Worm (Caenorhabditis elegans) whole organism, L4 larva: ENCODE data around the gene T04C12.8.

Source experiments
- F37D6.2 ChIP-seq: sonication (generic microtip); optimal IDR thresholded peaks from 2 replicates; lab custom pipeline; 2016; ENCODE audit warnings: mild to moderate bottlenecking, missing genetic modification characterization, missing compliant biosample characterization
- F49E8.2 ChIP-seq: sonication (generic microtip); optimal IDR thresholded peaks from 2 replicates; lab custom pipeline; 2016; ENCODE audit warnings: missing compliant biosample characterization, mild to moderate bottlenecking, missing genetic modification characterization, borderline replicate concordance
- R02D3.7 ChIP-seq: fragments of 150-350 bp; sonication (generic microtip); optimal IDR thresholded peaks from 3 replicates; lab custom pipeline; 2014; ENCODE audit warnings: missing biosample characterization, missing genetic modification characterization
- T20F7.1 ChIP-seq: fragments of 200-800 bp; sonication (Bioruptor generic); optimal IDR thresholded peaks from 2 replicates; lab custom pipeline; 2018; ENCODE audit warnings: mild to moderate bottlenecking, missing genetic modification characterization, missing compliant biosample characterization
- T26A8.4 ChIP-seq: fragments of 200-800 bp; sonication (Bioruptor generic); IDR thresholded peaks from 2 replicates; pipeline ENCODE4 v1.3.6; 2022; ENCODE audit warnings: missing genetic modification characterization, missing compliant biosample characterization
- Y48G9A.11 ChIP-seq: fragments of 200-800 bp; sonication (Bioruptor generic); IDR thresholded peaks from 2 replicates; pipeline ENCODE4 v1.3.6; 2022; ENCODE audit warnings: missing genetic modification reagents, missing genetic modification characterization, missing compliant biosample characterization
- Y5F2A.4 ChIP-seq: fragments of 200-800 bp; sonication (Bioruptor generic); optimal IDR thresholded peaks from 2 replicates; lab custom pipeline; 2018; ENCODE audit warnings: mild to moderate bottlenecking, missing genetic modification characterization, missing compliant biosample characterization
- ZK337.2 ChIP-seq: fragments of 200-800 bp; sonication (Bioruptor generic); IDR thresholded peaks from 2 replicates; pipeline ENCODE4 v1.3.6; 2022; ENCODE audit warnings: missing genetic modification reagents, missing genetic modification characterization, missing compliant biosample characterization
- aha-1 ChIP-seq: fragments of 150-350 bp; peaks from one replicate; lab custom pipeline; 2014; ENCODE audit warnings: missing biosample characterization, missing genetic modification characterization
- aly-2 ChIP-seq: sonication (generic microtip); optimal IDR thresholded peaks from 2 replicates; lab custom pipeline; 2018; ENCODE audit warnings: missing biosample characterization, missing genetic modification characterization
- ceh-28 ChIP-seq: fragments of 150-350 bp; optimal IDR thresholded peaks from 2 replicates; lab custom pipeline; 2014; ENCODE audit warnings: missing biosample characterization, missing genetic modification reagents, missing genetic modification characterization
- ceh-44 ChIP-seq: fragments of 200-800 bp; sonication (Bioruptor generic); IDR thresholded peaks from 2 replicates; pipeline ENCODE4 v1.3.6; 2022; ENCODE audit warnings: missing genetic modification reagents, missing genetic modification characterization, missing compliant biosample characterization
- ceh-62 ChIP-seq: sonication (generic microtip); optimal IDR thresholded peaks from 2 replicates; lab custom pipeline; 2017; ENCODE audit warnings: missing biosample characterization, missing genetic modification characterization
- cey-2 ChIP-seq: sonication (generic microtip); optimal IDR thresholded peaks from 3 replicates; lab custom pipeline; 2017; ENCODE audit warnings: missing genetic modification characterization, mild to moderate bottlenecking, missing compliant biosample characterization, antibody characterized with exemption, borderline replicate concordance; ENCODE audit not compliant: insufficient read depth
- daf-16 ChIP-seq, 3 experiments: sonication (generic microtip); optimal IDR thresholded peaks; 2 replicates each; lab custom pipeline; 2016 to 2017; ENCODE audit warnings: missing genetic modification characterization in 3 of 3, missing genetic modification reagents in 3 of 3, mild to moderate bottlenecking in 2 of 3, missing compliant biosample characterization in 2 of 3, missing biosample characterization in 1 of 3, moderate library complexity in 1 of 3
- duxl-1 ChIP-seq: sonication (generic microtip); optimal IDR thresholded peaks from 2 replicates; lab custom pipeline; 2016; ENCODE audit warnings: mild to moderate bottlenecking, missing genetic modification characterization, moderate library complexity, missing compliant biosample characterization; ENCODE audit not compliant: poor library complexity
- egl-43 ChIP-seq: fragments of 200-800 bp; sonication (Bioruptor generic); IDR thresholded peaks from 2 replicates; pipeline ENCODE4 v1.3.6; 2022; ENCODE audit warnings: missing genetic modification reagents, missing genetic modification characterization, missing compliant biosample characterization
- fos-1 ChIP-seq: fragments of 150-350 bp; optimal IDR thresholded peaks from 2 replicates; lab custom pipeline; 2014; ENCODE audit warnings: missing biosample characterization, missing genetic modification characterization
- hif-1 ChIP-seq, 2 experiments: sonication (generic microtip); optimal IDR thresholded peaks; 2 replicates each; lab custom pipeline; 2016 to 2017; ENCODE audit warnings: missing compliant biosample characterization in 2 of 2, missing genetic modification characterization in 2 of 2, missing genetic modification reagents in 2 of 2, missing genotype in 2 of 2, mild to moderate bottlenecking in 1 of 2
- hlh-11 ChIP-seq: fragments of 200-800 bp; sonication (Bioruptor generic); optimal IDR thresholded peaks from 2 replicates; lab custom pipeline; 2018; ENCODE audit warnings: mild to moderate bottlenecking, missing genetic modification characterization, missing compliant biosample characterization
- hmg-1.1 ChIP-seq: fragments of 200-800 bp; sonication (Bioruptor generic); IDR thresholded peaks from 2 replicates; pipeline ENCODE4 v1.3.6; 2022; ENCODE audit warnings: missing genetic modification reagents, missing genetic modification characterization, missing compliant biosample characterization
- jun-1 ChIP-seq: fragments of 150-350 bp; optimal IDR thresholded peaks from 2 replicates; lab custom pipeline; 2014; ENCODE audit warnings: missing biosample characterization, missing genetic modification reagents, missing genetic modification characterization
- lim-7 ChIP-seq: fragments of 200-800 bp; sonication (Bioruptor generic); IDR thresholded peaks from 2 replicates; pipeline ENCODE4 v1.3.6; 2022; ENCODE audit warnings: missing genetic modification characterization, missing compliant biosample characterization
- lin-1 ChIP-seq: fragments of 200-800 bp; sonication (Bioruptor generic); IDR thresholded peaks from 2 replicates; pipeline ENCODE4 v1.3.6; 2022; ENCODE audit warnings: missing genetic modification reagents, missing genetic modification characterization, missing compliant biosample characterization
- lin-13 ChIP-seq: fragments of 150-350 bp; optimal IDR thresholded peaks from 2 replicates; lab custom pipeline; 2014; ENCODE audit warnings: missing biosample characterization, missing genetic modification reagents, missing genetic modification characterization
- lin-15B ChIP-seq: fragments of 150-350 bp; sonication (generic microtip); optimal IDR thresholded peaks from 3 replicates; lab custom pipeline; 2014; ENCODE audit warnings: missing biosample characterization, missing genetic modification characterization
- lsy-2 ChIP-seq, 2 experiments: fragments of 150-350 bp in 1 of 2; sonication (generic microtip) in 1 of 2; optimal IDR thresholded peaks; 2 replicates each; lab custom pipeline; 2014 to 2017; ENCODE audit warnings: missing biosample characterization in 2 of 2, missing genetic modification characterization in 2 of 2
- mdl-1 ChIP-seq, 2 experiments: fragments of 150-350 bp in 1 of 2; sonication (generic microtip) in 1 of 2; optimal IDR thresholded peaks; 2 replicates each; lab custom pipeline; 2014 to 2017; ENCODE audit warnings: missing biosample characterization in 2 of 2, missing genetic modification characterization in 2 of 2
- mep-1 ChIP-seq: fragments of 150-350 bp; sonication (generic microtip); optimal IDR thresholded peaks from 3 replicates; lab custom pipeline; 2014; ENCODE audit warnings: missing biosample characterization, missing genetic modification characterization
- nhr-10 ChIP-seq: fragments of 150-350 bp; optimal IDR thresholded peaks from 2 replicates; lab custom pipeline; 2014; ENCODE audit warnings: missing biosample characterization, missing genetic modification characterization
- nhr-102 ChIP-seq: sonication (generic microtip); optimal IDR thresholded peaks from 2 replicates; lab custom pipeline; 2016; ENCODE audit warnings: mild to moderate bottlenecking, missing genetic modification characterization, moderate library complexity, missing compliant biosample characterization
- nhr-11 ChIP-seq: fragments of 150-350 bp; optimal IDR thresholded peaks from 2 replicates; lab custom pipeline; 2014; ENCODE audit warnings: missing biosample characterization, missing genetic modification characterization
- nhr-237 ChIP-seq: sonication (generic microtip); optimal IDR thresholded peaks from 2 replicates; lab custom pipeline; 2017; ENCODE audit warnings: missing biosample characterization, missing genetic modification characterization
- nhr-25 ChIP-seq: sonication (generic microtip); optimal IDR thresholded peaks from 2 replicates; lab custom pipeline; 2017; ENCODE audit warnings: missing genetic modification characterization, mild to moderate bottlenecking, missing compliant biosample characterization, antibody characterized with exemption, moderate library complexity, borderline replicate concordance; ENCODE audit not compliant: insufficient read depth
- nhr-28 ChIP-seq: fragments of 150-350 bp; optimal IDR thresholded peaks from 2 replicates; lab custom pipeline; 2014; ENCODE audit warnings: missing biosample characterization, missing genetic modification characterization
- nhr-41 ChIP-seq: fragments of 200-800 bp; sonication (Bioruptor generic); IDR thresholded peaks from 2 replicates; pipeline ENCODE4 v1.3.6; 2022; ENCODE audit warnings: missing genetic modification reagents, missing genetic modification characterization, missing compliant biosample characterization
- nhr-42 ChIP-seq: fragments of 200-800 bp; sonication (Bioruptor generic); IDR thresholded peaks from 2 replicates; pipeline ENCODE4 v1.3.6; 2022; ENCODE audit warnings: missing genetic modification characterization, missing compliant biosample characterization
- php-3 ChIP-seq: fragments of 200-800 bp; sonication (Bioruptor generic); IDR thresholded peaks from 2 replicates; pipeline ENCODE4 v1.3.6; 2022; ENCODE audit warnings: missing genetic modification reagents, missing genetic modification characterization, missing compliant biosample characterization
- rbr-2 ChIP-seq: sonication (generic microtip); optimal IDR thresholded peaks from 2 replicates; lab custom pipeline; 2016; ENCODE audit warnings: missing genotype, missing genetic modification characterization, missing compliant biosample characterization
- saeg-2 ChIP-seq: fragments of 200-800 bp; sonication (Bioruptor generic); IDR thresholded peaks from 2 replicates; pipeline ENCODE4 v1.3.6; 2022; ENCODE audit warnings: missing genetic modification reagents, missing genetic modification characterization, missing compliant biosample characterization
- set-16 ChIP-seq: fragments of 200-800 bp; sonication (Bioruptor generic); IDR thresholded peaks from 2 replicates; pipeline ENCODE4 v1.3.6; 2022; ENCODE audit warnings: missing genetic modification reagents, missing genetic modification characterization, missing compliant biosample characterization
- skn-1 ChIP-seq: fragments of 150-350 bp; optimal IDR thresholded peaks from 2 replicates; lab custom pipeline; 2014; ENCODE audit warnings: missing biosample characterization, missing genetic modification characterization
- snpc-1.2 ChIP-seq: fragments of 200-800 bp; sonication (Bioruptor generic); IDR thresholded peaks from 2 replicates; pipeline ENCODE4 v1.3.6; 2022; ENCODE audit warnings: missing genetic modification reagents, missing genetic modification characterization, missing compliant biosample characterization
- snpc-4 ChIP-seq: fragments of 150-350 bp; optimal IDR thresholded peaks from 2 replicates; lab custom pipeline; 2014; ENCODE audit warnings: missing biosample characterization, missing genetic modification characterization
- spr-1 ChIP-seq: sonication (generic microtip); optimal IDR thresholded peaks from 2 replicates; lab custom pipeline; 2016; ENCODE audit warnings: mild to moderate bottlenecking, missing genetic modification characterization, missing compliant biosample characterization
- vab-7 ChIP-seq: fragments of 200-800 bp; sonication (Bioruptor generic); IDR thresholded peaks from 2 replicates; pipeline ENCODE4 v1.3.6; 2022; ENCODE audit warnings: missing genetic modification reagents, missing genetic modification characterization, missing compliant biosample characterization
- zip-2 ChIP-seq: fragments of 150-350 bp; optimal IDR thresholded peaks from 2 replicates; lab custom pipeline; 2014; ENCODE audit warnings: missing biosample characterization, missing genetic modification characterization
- ztf-7 ChIP-seq: fragments of 150-350 bp; optimal IDR thresholded peaks from 2 replicates; lab custom pipeline; 2014; ENCODE audit warnings: missing biosample characterization, missing genetic modification characterization

T04C12.8 gene

DNA sequence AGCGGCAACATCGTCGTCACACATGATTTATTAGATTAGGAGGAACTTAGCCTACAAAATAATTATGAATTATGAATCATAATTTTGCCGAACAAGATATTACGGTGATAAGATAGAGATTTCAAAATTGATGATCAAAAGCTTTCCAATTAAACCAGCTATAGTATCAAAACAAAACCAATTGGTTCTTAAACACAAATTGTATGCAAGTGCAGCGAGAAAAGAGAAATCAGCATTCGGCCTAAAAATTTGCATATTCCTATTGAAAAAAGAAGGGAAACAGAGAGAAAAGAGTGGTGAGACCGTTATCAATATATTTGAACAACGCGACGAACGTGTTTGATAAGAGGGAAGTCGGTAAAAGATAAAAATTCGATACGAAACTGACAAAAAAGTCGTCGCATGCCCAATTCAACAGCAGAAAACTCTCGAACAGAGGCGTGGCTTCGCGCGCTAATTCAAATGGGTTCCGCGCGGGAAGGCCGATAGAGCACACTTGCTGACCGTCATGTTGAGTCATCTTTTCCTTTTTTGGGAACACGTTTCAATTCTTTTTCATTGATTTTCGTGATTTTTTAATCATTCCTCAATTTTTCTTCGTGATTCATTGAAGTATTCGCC, 9.1 kb upstream of the T04C12.8 start, which contains the start of gene act-2 (continued):
- no peak for TF ChIP-seq lin-1 (GFP tag; lab: Robert Waterston, UW)
- no peak for TF ChIP-seq ceh-28 (tag; lab: Kevin White, UChicago)
- TF ChIP-seq ceh-62 (tag; lab: Kevin White, UChicago) = no peak
- no peak for TF ChIP-seq ceh-44 (GFP tag; lab: Robert Waterston, UW)
- peak; percentile 37 for TF ChIP-seq spr-1 (tag; lab: Kevin White, UChicago)
- TF ChIP-seq, all 104 proteins: peak for 36

ce11 chrV:11076403-11076802, 7.2 kb upstream of the T04C12.8 start:
- peak; percentile 15 for TF ChIP-seq hlh-11 (tag; lab: Kevin White, UChicago)
- no peak for TF ChIP-seq jun-1 (tag; lab: Kevin White, UChicago)
- TF ChIP-seq snpc-1.2 (GFP tag; lab: Robert Waterston, UW) = peak; percentile 61; the same call in 1 of the 2 replicates
- TF ChIP-seq hmg-1.1 = 0 out of 2 replicates have a peak, but pooled peaks have one; percentile 26
- TF ChIP-seq Y48G9A.11 (GFP tag; lab: Robert Waterston, UW) = peak; percentile 80; the same call in 1 of the 2 replicates
- TF ChIP-seq ZK337.2 (GFP tag; lab: Robert Waterston, UW) = no peak
- TF ChIP-seq vab-7 (GFP tag; lab: Robert Waterston, UW) = no peak; the same call in 1 of the 2 replicates
- TF ChIP-seq egl-43 (GFP tag; lab: Robert Waterston, UW) = peak; percentile 77; the same call in 1 of the 2 replicates
- no peak; the same call in 1 of the 2 replicates for TF ChIP-seq T26A8.4 (GFP tag; lab: Robert Waterston, UW)
- no peak for TF ChIP-seq nhr-10 (tag; lab: Kevin White, UChicago)
- no peak for TF ChIP-seq nhr-102 (tag; lab: Kevin White, UChicago)
- 0 out of 2 replicates have a peak, but pooled peaks have one; percentile 24 for TF ChIP-seq lin-1 (GFP tag; lab: Robert Waterston, UW)
- no peak for TF ChIP-seq snpc-4 (tag; lab: Kevin White, UChicago)
- no peak for TF ChIP-seq hif-1 (tag; optimal IDR thresholded peaks at IDR 0.05; lab: Kevin White, UChicago)
- TF ChIP-seq R02D3.7 (tag; lab: Kevin White, UChicago) = no peak
- no peak for TF ChIP-seq nhr-237 (tag; lab: Kevin White, UChicago)
- TF ChIP-seq T20F7.1 (GFP tag; lab: Kevin White, UChicago) = no peak
- TF ChIP-seq lin-15B (tag; lab: Kevin White, UChicago) = no peak
- TF ChIP-seq lim-7 = peak; percentile 57
- TF ChIP-seq F37D6.2 = no peak
- TF ChIP-seq zip-2 (tag; lab: Kevin White, UChicago) = no peak
- TF ChIP-seq lin-13 = peak; percentile 50
- no peak for TF ChIP-seq Y5F2A.4
- TF ChIP-seq F49E8.2 (tag; lab: Kevin White, UChicago) = peak; percentile 93
- TF ChIP-seq mdl-1 (tag; optimal IDR thresholded peaks at IDR 0.05; lab: Kevin White, UChicago) = no peak
- TF ChIP-seq nhr-11 (tag; lab: Kevin White, UChicago) = no peak
- no peak for TF ChIP-seq cey-2 (tag; lab: Kevin White, UChicago)
- no peak; the same call in 1 of the 2 replicates for TF ChIP-seq nhr-41
- no peak for TF ChIP-seq duxl-1 (tag; lab: Kevin White, UChicago)
- no peak for TF ChIP-seq nhr-42
- TF ChIP-seq mep-1 (tag; lab: Kevin White, UChicago) = no peak
- TF ChIP-seq nhr-25 (tag; lab: Kevin White, UChicago) = no peak
- TF ChIP-seq rbr-2 (tag; lab: Kevin White, UChicago) = no peak
- peak; percentile 67; the same call in 1 of the 2 replicates for TF ChIP-seq saeg-2 (GFP tag; lab: Robert Waterston, UW)
- TF ChIP-seq daf-16 (GFP tag; optimal IDR thresholded peaks at IDR 0.05; lab: Kevin White, UChicago) = no peak
- TF ChIP-seq daf-16 (tag; optimal IDR thresholded peaks at IDR 0.05; lab: Kevin White, UChicago) = no peak
- no peak for TF ChIP-seq fos-1 (tag; lab: Kevin White, UChicago)
- no peak for TF ChIP-seq ztf-7 (tag; lab: Kevin White, UChicago)
- TF ChIP-seq skn-1 (tag; lab: Kevin White, UChicago) = no peak
- TF ChIP-seq aly-2 = peak; percentile 25
- peak; percentile 12 for TF ChIP-seq nhr-28 (tag; lab: Kevin White, UChicago)
- no peak for TF ChIP-seq lsy-2 (tag; optimal IDR thresholded peaks at IDR 0.05; lab: Kevin White, UChicago)
- TF ChIP-seq php-3 = no peak
- no peak for TF ChIP-seq set-16
- TF ChIP-seq aha-1 = peak; percentile 55
